Fruit fly (Drosophila melanogaster) whole organism, embryonic: ENCODE data around the gene CG34242.

Experiments
- Abd-B ChIP-seq: fragments of 200-800 bp; sonication (Bioruptor generic); optimal IDR thresholded peaks from 2 replicates; lab custom pipeline; 2018; ENCODE audit warnings: missing biosample characterization, mild to moderate bottlenecking, missing genetic modification characterization, moderate library complexity
- Antp ChIP-seq: fragments of 200-800 bp; sonication (Bioruptor generic); optimal IDR thresholded peaks from 3 replicates; lab custom pipeline; 2016; ENCODE audit warnings: missing biosample characterization, missing genetic modification characterization
- B-H2 ChIP-seq: fragments of 200-800 bp; sonication (Bioruptor generic); optimal IDR thresholded peaks from 2 replicates; lab custom pipeline; 2018; ENCODE audit warnings: missing biosample characterization, mild to moderate bottlenecking, missing genetic modification characterization
- CG10274 ChIP-seq: fragments of 200-800 bp; sonication (Bioruptor generic); optimal IDR thresholded peaks from 3 replicates; lab custom pipeline; 2017; ENCODE audit warnings: missing biosample characterization, mild to moderate bottlenecking, missing genetic modification characterization
- CG10543 ChIP-seq: fragments of 200-800 bp; sonication (Bioruptor generic); optimal IDR thresholded peaks from 3 replicates; lab custom pipeline; 2017; ENCODE audit warnings: missing biosample characterization, mild to moderate bottlenecking, missing genetic modification characterization, moderate library complexity
- CG12299 ChIP-seq: fragments of 200-800 bp; sonication (Bioruptor generic); optimal IDR thresholded peaks from 2 replicates; lab custom pipeline; 2018; ENCODE audit warnings: missing biosample characterization, mild to moderate bottlenecking, missing genetic modification characterization
- CG14965 ChIP-seq: fragments of 200-800 bp; sonication (Bioruptor generic); optimal IDR thresholded peaks from 2 replicates; lab custom pipeline; 2016; ENCODE audit warnings: missing biosample characterization, missing genetic modification characterization, borderline replicate concordance
- CG2129 ChIP-seq: fragments of 200-800 bp; sonication (Bioruptor generic); IDR thresholded peaks from 2 replicates; pipeline ENCODE4 v1.3.6; 2022; ENCODE audit warnings: missing biosample characterization, missing genetic modification characterization; ENCODE audit not compliant: partially characterized antibody
- CG2875 ChIP-seq: fragments of 200-800 bp; sonication (Bioruptor generic); optimal IDR thresholded peaks from 2 replicates; lab custom pipeline; 2017; ENCODE audit warnings: missing biosample characterization, mild to moderate bottlenecking, missing genetic modification characterization, missing genetic modification reagents
- CG30020 ChIP-seq: fragments of 200-800 bp; optimal IDR thresholded peaks from 2 replicates; lab custom pipeline; 2019; ENCODE audit warnings: missing biosample characterization, mild to moderate bottlenecking, missing genetic modification characterization, moderate library complexity
- CG31224 ChIP-seq: fragments of 200-800 bp; sonication (Bioruptor generic); IDR thresholded peaks from 2 replicates; pipeline ENCODE4 v1.3.6; 2022; ENCODE audit warnings: missing biosample characterization, missing genetic modification characterization
- CG32767 ChIP-seq: fragments of 200-800 bp; sonication (Bioruptor generic); IDR thresholded peaks from 2 replicates; pipeline ENCODE4 v1.3.6; 2022; ENCODE audit warnings: missing biosample characterization, missing genetic modification characterization
- CG33213 ChIP-seq: fragments of 200-800 bp; sonication (Bioruptor generic); optimal IDR thresholded peaks from 3 replicates; lab custom pipeline; 2016; ENCODE audit warnings: missing biosample characterization, missing genetic modification characterization
- CG34422 ChIP-seq: fragments of 200-800 bp; sonication (Bioruptor generic); IDR thresholded peaks from 3 replicates; pipeline ENCODE4 v1.3.6; 2022; ENCODE audit warnings: missing biosample characterization, missing genetic modification characterization
- CG4360 ChIP-seq: fragments of 200-800 bp; sonication (Bioruptor generic); IDR thresholded peaks from 2 replicates; pipeline ENCODE4 v1.3.6; 2022; ENCODE audit warnings: missing biosample characterization, missing genetic modification characterization
- CG6683 ChIP-seq: fragments of 200-800 bp; sonication (Bioruptor generic); optimal IDR thresholded peaks from 2 replicates; lab custom pipeline; 2017; ENCODE audit warnings: missing biosample characterization, mild to moderate bottlenecking, missing genetic modification characterization, missing genetic modification reagents
- CG6689 ChIP-seq: fragments of 200-800 bp; sonication (Bioruptor generic); IDR thresholded peaks from 2 replicates; pipeline ENCODE4 v1.3.6; 2022; ENCODE audit warnings: missing biosample characterization, missing genetic modification characterization
- CG6854 ChIP-seq: fragments of 200-800 bp; sonication (Bioruptor generic); optimal IDR thresholded peaks from 3 replicates; lab custom pipeline; 2017; ENCODE audit warnings: missing biosample characterization, mild to moderate bottlenecking, missing genetic modification characterization
- CG7372 ChIP-seq: fragments of 200-800 bp; sonication (Bioruptor generic); IDR thresholded peaks from 2 replicates; pipeline ENCODE4 v1.3.6; 2022; ENCODE audit warnings: missing biosample characterization, missing genetic modification characterization
- CG8478 ChIP-seq: fragments of >200 bp; optimal IDR thresholded peaks from 2 replicates; lab custom pipeline; 2018
- CTCF ChIP-seq: fragments of 200-800 bp; sonication (Bioruptor generic); optimal IDR thresholded peaks from 2 replicates; lab custom pipeline; 2017; ENCODE audit warnings: missing biosample characterization, mild to moderate bottlenecking, missing genetic modification characterization, moderate library complexity
- Chrac-16 ChIP-seq: fragments of 200-800 bp; sonication (Bioruptor generic); optimal IDR thresholded peaks from 3 replicates; lab custom pipeline; 2016; ENCODE audit warnings: missing biosample characterization, missing genetic modification characterization
- Dad ChIP-seq: fragments of 200-800 bp; sonication (Bioruptor generic); optimal IDR thresholded peaks from 3 replicates; lab custom pipeline; 2016; ENCODE audit warnings: missing biosample characterization, missing genetic modification characterization
- Doc2 ChIP-seq: fragments of 200-800 bp; sonication (Bioruptor generic); IDR thresholded peaks from 2 replicates; pipeline ENCODE4 v1.3.6; 2022; ENCODE audit warnings: missing biosample characterization, missing genetic modification characterization
- E2f1 ChIP-seq: fragments of 200-800 bp; sonication (Bioruptor generic); IDR thresholded peaks from 2 replicates; pipeline ENCODE4 v1.3.6; 2022; ENCODE audit warnings: missing biosample characterization, missing genetic modification characterization
- Fer3 ChIP-seq: fragments of 200-800 bp; sonication (Bioruptor generic); optimal IDR thresholded peaks from 2 replicates; lab custom pipeline; 2018; ENCODE audit warnings: missing biosample characterization, mild to moderate bottlenecking, missing genetic modification characterization, moderate library complexity
- Hmr ChIP-seq: fragments of 200-800 bp; sonication (Bioruptor generic); optimal IDR thresholded peaks from 3 replicates; lab custom pipeline; 2017; ENCODE audit warnings: mild to moderate bottlenecking, missing biosample characterization, missing genetic modification reagents, missing genetic modification characterization
- Kr ChIP-seq: fragments of 200-800 bp; sonication (Bioruptor generic); optimal IDR thresholded peaks from 2 replicates; lab custom pipeline; 2017; ENCODE audit warnings: missing biosample characterization, mild to moderate bottlenecking, missing genetic modification characterization
- MTF-1 ChIP-seq: fragments of 200-800 bp; sonication (Bioruptor generic); optimal IDR thresholded peaks from 2 replicates; lab custom pipeline; 2018; ENCODE audit warnings: missing biosample characterization, mild to moderate bottlenecking, missing genetic modification characterization, borderline replicate concordance
- Max ChIP-seq: fragments of 200-800 bp; sonication (Bioruptor generic); optimal IDR thresholded peaks from 2 replicates; lab custom pipeline; 2016; ENCODE audit warnings: missing biosample characterization, mild to moderate bottlenecking, missing genetic modification characterization
- Ptx1 ChIP-seq: fragments of 200-800 bp; sonication (Bioruptor generic); IDR thresholded peaks from 2 replicates; pipeline ENCODE4 v1.3.6; 2022; ENCODE audit warnings: missing biosample characterization, missing genetic modification characterization
- Spps ChIP-seq: fragments of 200-800 bp; sonication (Bioruptor generic); optimal IDR thresholded peaks from 2 replicates; lab custom pipeline; 2018; ENCODE audit warnings: missing biosample characterization, mild to moderate bottlenecking, missing genetic modification characterization
- ac ChIP-seq: fragments of 200-800 bp; sonication (Bioruptor generic); optimal IDR thresholded peaks from 3 replicates; lab custom pipeline; 2017; ENCODE audit warnings: missing biosample characterization, mild to moderate bottlenecking, missing genetic modification characterization
- amos ChIP-seq: fragments of 200-800 bp; sonication (Bioruptor generic); IDR thresholded peaks from 2 replicates; pipeline ENCODE4 v1.3.6; 2022; ENCODE audit warnings: missing biosample characterization, missing genetic modification characterization; ENCODE audit not compliant: partially characterized antibody
- az2 ChIP-seq: fragments of 200-800 bp; sonication (Bioruptor generic); optimal IDR thresholded peaks from 3 replicates; lab custom pipeline; 2016; ENCODE audit warnings: missing biosample characterization, missing genetic modification characterization
- danr ChIP-seq: fragments of 200-800 bp; sonication (Bioruptor generic); IDR thresholded peaks from 2 replicates; pipeline ENCODE4 v1.3.6; 2022; ENCODE audit warnings: missing biosample characterization, missing genetic modification characterization
- esg ChIP-seq: fragments of 200-800 bp; sonication (Bioruptor generic); conservative IDR thresholded peaks from 2 replicates; pipeline ENCODE4 v1.3.6; 2022; ENCODE audit warnings: missing biosample characterization, missing genetic modification characterization
- fu2 ChIP-seq: fragments of 200-800 bp; sonication (Bioruptor generic); optimal IDR thresholded peaks from 2 replicates; lab custom pipeline; 2016; ENCODE audit warnings: missing biosample characterization, missing genetic modification characterization
- gfzf ChIP-seq: fragments of 200-800 bp; sonication (Bioruptor generic); optimal IDR thresholded peaks from 2 replicates; lab custom pipeline; 2016; ENCODE audit warnings: missing biosample characterization, mild to moderate bottlenecking, missing genetic modification characterization, moderate library complexity
- gt ChIP-seq: fragments of 200-800 bp; sonication (Bioruptor generic); IDR thresholded peaks from 2 replicates; pipeline ENCODE4 v1.3.6; 2022; ENCODE audit warnings: missing biosample characterization, missing genetic modification characterization
- jing ChIP-seq: fragments of 200-800 bp; sonication (Bioruptor generic); optimal IDR thresholded peaks from 2 replicates; lab custom pipeline; 2018; ENCODE audit warnings: missing biosample characterization, mild to moderate bottlenecking, missing genetic modification characterization
- lola ChIP-seq, 3 experiments: fragments of >200 bp in 2 of 3; fragments of 200-800 bp in 1 of 3; sonication (Bioruptor generic) in 1 of 3; optimal IDR thresholded peaks; 2 replicates each; lab custom pipeline; 2017 to 2019; ENCODE audit warnings: missing biosample characterization in 3 of 3, missing genetic modification characterization in 3 of 3, mild to moderate bottlenecking in 1 of 3, moderate library complexity in 1 of 3
- oc ChIP-seq: fragments of 200-800 bp; sonication (Bioruptor generic); optimal IDR thresholded peaks from 2 replicates; lab custom pipeline; 2018; ENCODE audit warnings: missing biosample characterization, mild to moderate bottlenecking, missing genetic modification characterization, moderate library complexity
- rib ChIP-seq: fragments of 200-800 bp; sonication (Bioruptor generic); IDR thresholded peaks from 2 replicates; pipeline ENCODE4 v1.3.6; 2022; ENCODE audit warnings: missing biosample characterization, missing genetic modification characterization
- row ChIP-seq: fragments of 200-800 bp; sonication (Bioruptor generic); IDR thresholded peaks from 3 replicates; pipeline ENCODE4 v1.3.6; 2022; ENCODE audit warnings: missing biosample characterization, missing genetic modification characterization
- schlank ChIP-seq: fragments of 200-800 bp; sonication (Bioruptor generic); optimal IDR thresholded peaks from 2 replicates; lab custom pipeline; 2018; ENCODE audit warnings: missing biosample characterization, mild to moderate bottlenecking, missing genetic modification characterization
- sim ChIP-seq: fragments of 200-800 bp; sonication (Bioruptor generic); IDR thresholded peaks from 2 replicates; pipeline ENCODE4 v1.3.6; 2022; ENCODE audit warnings: missing biosample characterization, missing genetic modification characterization
- sima ChIP-seq: fragments of 200-800 bp; sonication (Bioruptor generic); optimal IDR thresholded peaks from 2 replicates; lab custom pipeline; 2016; ENCODE audit warnings: missing biosample characterization, missing genetic modification characterization
- sisA ChIP-seq: fragments of 200-800 bp; sonication (Bioruptor generic); IDR thresholded peaks from 2 replicates; pipeline ENCODE4 v1.3.6; 2022; ENCODE audit warnings: missing biosample characterization, missing genetic modification characterization
- tio ChIP-seq: fragments of 200-800 bp; sonication (Bioruptor generic); optimal IDR thresholded peaks from 2 replicates; lab custom pipeline; 2017; ENCODE audit warnings: missing biosample characterization, missing genetic modification characterization, inconsistent platforms
- trem ChIP-seq: fragments of 200-800 bp; optimal IDR thresholded peaks from 3 replicates; lab custom pipeline; 2019; ENCODE audit warnings: missing biosample characterization, mild to moderate bottlenecking, missing genetic modification characterization, moderate library complexity
- unc-4 ChIP-seq: fragments of 200-800 bp; sonication (Bioruptor generic); IDR thresholded peaks from 2 replicates; pipeline ENCODE4 v1.3.6; 2022; ENCODE audit warnings: missing biosample characterization, missing genetic modification characterization; ENCODE audit not compliant: partially characterized antibody

The CG34242 gene

DNA sequence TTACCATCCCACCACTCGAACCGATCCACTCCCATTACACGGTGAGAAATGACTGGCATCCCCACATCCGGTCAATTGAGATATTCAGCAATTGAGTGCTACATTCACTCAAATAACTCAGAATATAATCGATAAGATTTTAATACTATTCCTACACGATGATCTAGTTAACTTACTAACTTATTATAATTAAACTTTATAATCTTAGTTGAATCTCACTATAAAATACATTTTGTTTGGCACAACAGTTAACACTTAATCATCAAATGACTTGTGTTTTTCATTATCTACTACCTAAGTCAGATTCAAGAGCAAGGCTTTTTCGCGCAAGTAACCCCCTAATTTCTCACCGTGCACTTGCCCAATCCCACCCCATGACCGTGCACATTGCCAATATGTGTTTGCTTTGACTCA is 38.5 kb upstream of the CG34242 start (continued):
- TF ChIP-seq trem (tag; lab: Kevin White, UChicago) (no peak), CG7372 (GFP tag; lab: Robert Waterston, UW) (no peak), sisA (GFP tag; lab: Robert Waterston, UW) (no peak), CG32767 (no peak), ac (GFP tag; lab: Kevin White, UChicago) (no peak), CTCF (GFP tag; lab: Kevin White, UChicago) (no peak), tio (GFP tag; lab: Kevin White, UChicago) (peak; percentile 26), CG6689 (0 out of 2 replicates have a peak, but pooled peaks have one; percentile 19), CG6854 (no peak), CG10543 (GFP tag; lab: Kevin White, UChicago) (peak; percentile 7), sima (no peak), unc-4 (GFP tag; lab: Robert Waterston, UW) (no peak), Chrac-16 (GFP tag; lab: Kevin White, UChicago) (no peak), schlank (tag; lab: Kevin White, UChicago) (no peak), lola (GFP tag; optimal IDR thresholded peaks at IDR 0.05; lab: Kevin White, UChicago) (peak in 1 of 3 experiments; percentile 42), Dad (GFP tag; lab: Kevin White, UChicago) (no peak), fu2 (no peak), CG14965 (no peak), CG31224 (GFP tag; lab: Robert Waterston, UW) (no peak), CG33213 (GFP tag; lab: Kevin White, UChicago) (no peak), CG10274 (GFP tag; lab: Kevin White, UChicago) (peak; percentile 24), Doc2 (GFP tag; lab: Robert Waterston, UW) (no peak), danr (GFP tag; lab: Robert Waterston, UW) (no peak), rib (no peak), CG4360 (no peak), oc (tag; lab: Kevin White, UChicago) (peak; percentile 19), Fer3 (tag; lab: Kevin White, UChicago) (no peak), Kr (GFP tag; lab: Kevin White, UChicago) (no peak), Ptx1 (0 out of 2 replicates have a peak, but pooled peaks have one; percentile 27), gfzf (no peak), Spps (tag; lab: Kevin White, UChicago) (no peak), CG30020 (tag; lab: Kevin White, UChicago) (no peak), Abd-B (GFP tag; lab: Kevin White, UChicago) (no peak), CG6683 (GFP tag; lab: Kevin White, UChicago) (no peak), az2 (GFP tag; lab: Kevin White, UChicago) (peak; percentile 35), Antp (GFP tag; lab: Kevin White, UChicago) (no peak), jing (GFP tag; lab: Kevin White, UChicago) (no peak), CG12299 (tag; lab: Kevin White, UChicago) (no peak), amos (GFP tag; lab: Robert Waterston, UW) (no peak), row (GFP tag; lab: Robert Waterston, UW) (peak; percentile 42; the same call in 2 of the 3 replicates), esg (GFP tag; lab: Robert Waterston, UW) (0 out of 2 replicates have a peak, but pooled peaks have one; percentile 19), CG2875 (peak; percentile 39), CG34422 (GFP tag; lab: Robert Waterston, UW) (no peak), B-H2 (no peak), MTF-1 (GFP tag; lab: Kevin White, UChicago) (no peak), CG2129 (no peak), E2f1 (GFP tag; lab: Robert Waterston, UW) (no peak), Max (GFP tag; lab: Kevin White, UChicago) (no peak), CG8478 (lab: Kevin White, UChicago) (no peak), gt (GFP tag; lab: Robert Waterston, UW) (no peak), sim (GFP tag; lab: Robert Waterston, UW) (no peak), Hmr (no peak)
